Fruit fly (Drosophila melanogaster): ENCODE results near the gene CG44532.

CG44532 gene

dm6 chrX:9163110-9163509, 1.2 kb downstream of the CG44532 start, which contains the start of gene mei-P26 (continued):
- TF ChIP-seq NK7.1 (GFP tag; optimal IDR thresholded peaks at IDR 0.05) (no peak), CG12942 (GFP tag; optimal IDR thresholded peaks at IDR 0.05) (no peak), CG33557 (GFP tag; optimal IDR thresholded peaks at IDR 0.05) (no peak), otp (GFP tag; IDR thresholded peaks at IDR 0.05) (no peak), sc (optimal IDR thresholded peaks at IDR 0.05) (no peak), sc (GFP tag; optimal IDR thresholded peaks at IDR 0.05) (no peak), HmgD (GFP tag; optimal IDR thresholded peaks at IDR 0.05) (no peak), CG12391 (tag; optimal IDR thresholded peaks at IDR 0.05) (peak; percentile 12), usp (GFP tag; optimal IDR thresholded peaks at IDR 0.05) (no peak), Abd-B (GFP tag; optimal IDR thresholded peaks at IDR 0.05) (no peak), p53 (GFP tag; optimal IDR thresholded peaks at IDR 0.05) (no peak), CG13624 (GFP tag; optimal IDR thresholded peaks at IDR 0.05) (no peak), bsh (GFP tag; optimal IDR thresholded peaks at IDR 0.05) (no peak), CG8388 (GFP tag; optimal IDR thresholded peaks at IDR 0.05) (no peak), Lim3 (GFP tag; IDR thresholded peaks at IDR 0.05) (no peak), CG14667 (GFP tag; IDR thresholded peaks at IDR 0.05) (no peak), CG14965 (GFP tag; optimal IDR thresholded peaks at IDR 0.05; ENCODE audit: borderline replicate concordance) (no peak), wek (GFP tag; optimal IDR thresholded peaks at IDR 0.05) (no peak), Gsc (GFP tag; IDR thresholded peaks at IDR 0.05) (no peak), CG3407 (GFP tag; optimal IDR thresholded peaks at IDR 0.05) (no peak), btn (GFP tag; optimal IDR thresholded peaks at IDR 0.05) (no peak), Max (GFP tag; optimal IDR thresholded peaks at IDR 0.05) (no peak), CG8765 (GFP tag; IDR thresholded peaks at IDR 0.05) (no peak), CG17385 (GFP tag; optimal IDR thresholded peaks at IDR 0.05) (no peak), insv (GFP tag; optimal IDR thresholded peaks at IDR 0.05) (no peak), wor (GFP tag; IDR thresholded peaks at IDR 0.05) (no peak), CG12219 (GFP tag; optimal IDR thresholded peaks at IDR 0.05) (no peak), CG9932 (GFP tag; IDR thresholded peaks at IDR 0.05) (peak; percentile 17; the same call in 1 of the 2 replicates), CG3847 (GFP tag; IDR thresholded peaks at IDR 0.05) (no peak), unc-4 (GFP tag; IDR thresholded peaks at IDR 0.05; ENCODE audit: partially characterized antibody) (peak; percentile 84), CG2678 (tag; optimal IDR thresholded peaks at IDR 0.05) (no peak), Atf-2 (GFP tag; optimal IDR thresholded peaks at IDR 0.05) (no peak), yki (optimal IDR thresholded peaks at IDR 0.05) (no peak), CG16815 (GFP tag; optimal IDR thresholded peaks at IDR 0.05) (no peak), MTF-1 (GFP tag; optimal IDR thresholded peaks at IDR 0.05; ENCODE audit: borderline replicate concordance) (no peak), CG10147 (GFP tag; optimal IDR thresholded peaks at IDR 0.05) (no peak), nerfin-1 (tag; optimal IDR thresholded peaks at IDR 0.05) (no peak), ci (GFP tag; IDR thresholded peaks at IDR 0.05) (no peak), cato (GFP tag; optimal IDR thresholded peaks at IDR 0.05; ENCODE audit: borderline replicate concordance) (no peak), CG10209 (GFP tag; optimal IDR thresholded peaks at IDR 0.05) (no peak), az2 (GFP tag; optimal IDR thresholded peaks at IDR 0.05) (no peak), Stat92E (GFP tag; optimal IDR thresholded peaks at IDR 0.05) (no peak), ATbp (GFP tag; optimal IDR thresholded peaks at IDR 0.05) (no peak), CG4328 (GFP tag; optimal IDR thresholded peaks at IDR 0.05) (no peak), CG1603 (tag; optimal IDR thresholded peaks at IDR 0.05) (no peak), ase (GFP tag; IDR thresholded peaks at IDR 0.05) (no peak), CG3281 (GFP tag; optimal IDR thresholded peaks at IDR 0.05) (no peak), Dip2 (GFP tag; IDR thresholded peaks at IDR 0.05) (no peak), CG10565 (GFP tag; optimal IDR thresholded peaks at IDR 0.05) (no peak), CG2202 (tag; optimal IDR thresholded peaks at IDR 0.05) (no peak), exex (tag; optimal IDR thresholded peaks at IDR 0.05) (peak; percentile 17), CG18599 (GFP tag; optimal IDR thresholded peaks at IDR 0.05) (no peak)
